Worm (Caenorhabditis elegans) whole organism, L4 larva: Measurements from ENCODE around the gene acbp-4.
A peak's percentile ranks its signal among the peaks of the same experiment; 100 is the strongest.

Experiments
- D1046.2 ChIP-seq: fragments of 200-800 bp; sonication (Bioruptor generic); IDR thresholded peaks from 2 replicates; pipeline ENCODE4 v1.3.6; 2022; ENCODE audit warnings: missing genetic modification characterization, missing compliant biosample characterization
- F26F4.8 ChIP-seq: fragments of 200-800 bp; sonication (Bioruptor generic); conservative IDR thresholded peaks from 2 replicates; pipeline ENCODE4 v1.3.6; 2022; ENCODE audit warnings: missing genetic modification characterization, missing compliant biosample characterization
- F49E8.2 ChIP-seq: sonication (generic microtip); optimal IDR thresholded peaks from 2 replicates; lab custom pipeline; 2016; ENCODE audit warnings: missing compliant biosample characterization, mild to moderate bottlenecking, missing genetic modification characterization, borderline replicate concordance
- R02D3.7 ChIP-seq: fragments of 150-350 bp; sonication (generic microtip); optimal IDR thresholded peaks from 3 replicates; lab custom pipeline; 2014; ENCODE audit warnings: missing biosample characterization, missing genetic modification characterization
- Y5F2A.4 ChIP-seq: fragments of 200-800 bp; sonication (Bioruptor generic); optimal IDR thresholded peaks from 2 replicates; lab custom pipeline; 2018; ENCODE audit warnings: mild to moderate bottlenecking, missing genetic modification characterization, missing compliant biosample characterization
- aha-1 ChIP-seq: fragments of 150-350 bp; peaks from one replicate; lab custom pipeline; 2014; ENCODE audit warnings: missing biosample characterization, missing genetic modification characterization
- ama-1 ChIP-seq: fragments of 150-350 bp; optimal IDR thresholded peaks from 2 replicates; lab custom pipeline; 2014; ENCODE audit warnings: inconsistent platforms, mixed read lengths
- ceh-20 ChIP-seq: fragments of 200-800 bp; sonication (Bioruptor generic); IDR thresholded peaks from 2 replicates; pipeline ENCODE4 v1.3.6; 2022; ENCODE audit warnings: missing genetic modification reagents, missing genetic modification characterization, missing compliant biosample characterization
- ceh-82 ChIP-seq: sonication (generic microtip); optimal IDR thresholded peaks from 2 replicates; lab custom pipeline; 2017; ENCODE audit warnings: missing biosample characterization, missing genetic modification characterization
- ces-1 ChIP-seq: fragments of 150-350 bp; sonication (generic microtip); optimal IDR thresholded peaks from 4 replicates; lab custom pipeline; 2014; ENCODE audit warnings: missing biosample characterization, missing genetic modification reagents, missing genetic modification characterization
- cey-2 ChIP-seq: sonication (generic microtip); optimal IDR thresholded peaks from 3 replicates; lab custom pipeline; 2017; ENCODE audit warnings: missing genetic modification characterization, mild to moderate bottlenecking, missing compliant biosample characterization, antibody characterized with exemption, borderline replicate concordance; ENCODE audit not compliant: insufficient read depth
- ctbp-1 ChIP-seq: fragments of 200-800 bp; sonication (Bioruptor generic); IDR thresholded peaks from 2 replicates; pipeline ENCODE4 v1.3.6; 2022; ENCODE audit warnings: missing genetic modification reagents, missing genetic modification characterization, missing compliant biosample characterization
- daf-12 ChIP-seq: fragments of 150-350 bp; optimal IDR thresholded peaks from 2 replicates; lab custom pipeline; 2014; ENCODE audit warnings: missing biosample characterization, missing genetic modification reagents, missing genetic modification characterization
- daf-16 ChIP-seq, 3 experiments: sonication (generic microtip); optimal IDR thresholded peaks; 2 replicates each; lab custom pipeline; 2016 to 2017; ENCODE audit warnings: missing genetic modification characterization in 3 of 3, missing genetic modification reagents in 3 of 3, mild to moderate bottlenecking in 2 of 3, missing compliant biosample characterization in 2 of 3, missing biosample characterization in 1 of 3, moderate library complexity in 1 of 3
- daf-19 ChIP-seq: fragments of 200-800 bp; sonication (Bioruptor generic); conservative IDR thresholded peaks from 2 replicates; pipeline ENCODE4 v1.3.6; 2022; ENCODE audit warnings: missing genetic modification characterization, missing compliant biosample characterization
- daf-8 ChIP-seq: fragments of 200-800 bp; sonication (Bioruptor generic); IDR thresholded peaks from 2 replicates; pipeline ENCODE4 v1.3.6; 2022; ENCODE audit warnings: missing genetic modification characterization, missing compliant biosample characterization
- dmd-6 ChIP-seq: fragments of 200-800 bp; sonication (Bioruptor generic); IDR thresholded peaks from 2 replicates; pipeline ENCODE4 v1.3.6; 2022; ENCODE audit warnings: missing genetic modification reagents, missing genetic modification characterization, missing compliant biosample characterization
- dmd-8 ChIP-seq: fragments of 200-800 bp; sonication (Bioruptor generic); IDR thresholded peaks from 2 replicates; pipeline ENCODE4 v1.3.6; 2022; ENCODE audit warnings: missing genetic modification characterization, missing compliant biosample characterization
- duxl-1 ChIP-seq: sonication (generic microtip); optimal IDR thresholded peaks from 2 replicates; lab custom pipeline; 2016; ENCODE audit warnings: mild to moderate bottlenecking, missing genetic modification characterization, moderate library complexity, missing compliant biosample characterization; ENCODE audit not compliant: poor library complexity
- egl-27 ChIP-seq: sonication (generic microtip); optimal IDR thresholded peaks from 3 replicates; lab custom pipeline; 2017; ENCODE audit warnings: missing biosample characterization, missing genetic modification reagents, missing genetic modification characterization
- egl-43 ChIP-seq: fragments of 200-800 bp; sonication (Bioruptor generic); IDR thresholded peaks from 2 replicates; pipeline ENCODE4 v1.3.6; 2022; ENCODE audit warnings: missing genetic modification reagents, missing genetic modification characterization, missing compliant biosample characterization
- fos-1 ChIP-seq: fragments of 150-350 bp; optimal IDR thresholded peaks from 2 replicates; lab custom pipeline; 2014; ENCODE audit warnings: missing biosample characterization, missing genetic modification characterization
- hif-1 ChIP-seq, 2 experiments: sonication (generic microtip); optimal IDR thresholded peaks; 2 replicates each; lab custom pipeline; 2016 to 2017; ENCODE audit warnings: missing compliant biosample characterization in 2 of 2, missing genetic modification characterization in 2 of 2, missing genetic modification reagents in 2 of 2, missing genotype in 2 of 2, mild to moderate bottlenecking in 1 of 2
- hlh-11 ChIP-seq: fragments of 200-800 bp; sonication (Bioruptor generic); optimal IDR thresholded peaks from 2 replicates; lab custom pipeline; 2018; ENCODE audit warnings: mild to moderate bottlenecking, missing genetic modification characterization, missing compliant biosample characterization
- hlh-30 ChIP-seq: sonication (generic microtip); optimal IDR thresholded peaks from 2 replicates; lab custom pipeline; 2017; ENCODE audit warnings: antibody characterized with exemption, mild to moderate bottlenecking, missing genetic modification characterization, missing compliant biosample characterization; ENCODE audit not compliant: insufficient read depth
- lin-1 ChIP-seq: fragments of 200-800 bp; sonication (Bioruptor generic); IDR thresholded peaks from 2 replicates; pipeline ENCODE4 v1.3.6; 2022; ENCODE audit warnings: missing genetic modification reagents, missing genetic modification characterization, missing compliant biosample characterization
- lin-38 ChIP-seq: fragments of 200-800 bp; sonication (Bioruptor generic); IDR thresholded peaks from 2 replicates; pipeline ENCODE4 v1.3.6; 2022; ENCODE audit warnings: missing genetic modification reagents, missing genetic modification characterization, missing compliant biosample characterization
- madf-5 ChIP-seq, 2 experiments: fragments of 200-800 bp; sonication (Bioruptor generic); IDR thresholded peaks; 2 replicates each; pipeline ENCODE4 v1.3.6; 2022; ENCODE audit warnings: missing compliant biosample characterization in 2 of 2, missing genetic modification characterization in 2 of 2
- mdl-1 ChIP-seq, 2 experiments: fragments of 150-350 bp in 1 of 2; sonication (generic microtip) in 1 of 2; optimal IDR thresholded peaks; 2 replicates each; lab custom pipeline; 2014 to 2017; ENCODE audit warnings: missing biosample characterization in 2 of 2, missing genetic modification characterization in 2 of 2
- mdt-29 ChIP-seq: fragments of 200-800 bp; sonication (Bioruptor generic); IDR thresholded peaks from 2 replicates; pipeline ENCODE4 v1.3.6; 2022; ENCODE audit warnings: missing genetic modification reagents, missing genetic modification characterization, missing compliant biosample characterization
- mes-2 ChIP-seq: sonication (generic microtip); optimal IDR thresholded peaks from 2 replicates; lab custom pipeline; 2016; ENCODE audit warnings: missing genotype, mild to moderate bottlenecking, missing genetic modification characterization, missing compliant biosample characterization; ENCODE audit not compliant: poor library complexity, severe bottlenecking
- mxl-3 ChIP-seq: fragments of 200-800 bp; sonication (Bioruptor generic); optimal IDR thresholded peaks from 2 replicates; lab custom pipeline; 2018; ENCODE audit warnings: mild to moderate bottlenecking, missing genetic modification characterization, missing compliant biosample characterization
- nhr-102 ChIP-seq: sonication (generic microtip); optimal IDR thresholded peaks from 2 replicates; lab custom pipeline; 2016; ENCODE audit warnings: mild to moderate bottlenecking, missing genetic modification characterization, moderate library complexity, missing compliant biosample characterization
- nhr-11 ChIP-seq: fragments of 150-350 bp; optimal IDR thresholded peaks from 2 replicates; lab custom pipeline; 2014; ENCODE audit warnings: missing biosample characterization, missing genetic modification characterization
- nhr-111 ChIP-seq: fragments of 200-800 bp; sonication (Bioruptor generic); optimal IDR thresholded peaks from 2 replicates; lab custom pipeline; 2018; ENCODE audit warnings: mild to moderate bottlenecking, missing genetic modification characterization, missing compliant biosample characterization
- nhr-25 ChIP-seq: sonication (generic microtip); optimal IDR thresholded peaks from 2 replicates; lab custom pipeline; 2017; ENCODE audit warnings: missing genetic modification characterization, mild to moderate bottlenecking, missing compliant biosample characterization, antibody characterized with exemption, moderate library complexity, borderline replicate concordance; ENCODE audit not compliant: insufficient read depth
- nhr-28 ChIP-seq: fragments of 150-350 bp; optimal IDR thresholded peaks from 2 replicates; lab custom pipeline; 2014; ENCODE audit warnings: missing biosample characterization, missing genetic modification characterization
- nhr-42 ChIP-seq: fragments of 200-800 bp; sonication (Bioruptor generic); IDR thresholded peaks from 2 replicates; pipeline ENCODE4 v1.3.6; 2022; ENCODE audit warnings: missing genetic modification characterization, missing compliant biosample characterization
- nhr-48 ChIP-seq: sonication (generic microtip); optimal IDR thresholded peaks from 2 replicates; lab custom pipeline; 2016; ENCODE audit warnings: mild to moderate bottlenecking, missing genetic modification characterization, missing compliant biosample characterization
- nhr-76 ChIP-seq: fragments of 150-350 bp; optimal IDR thresholded peaks from 2 replicates; lab custom pipeline; 2014; ENCODE audit warnings: missing biosample characterization, missing genetic modification characterization
- nhr-77 ChIP-seq: fragments of 150-350 bp; optimal IDR thresholded peaks from 2 replicates; lab custom pipeline; 2014; ENCODE audit warnings: missing biosample characterization, missing genetic modification characterization
- pqm-1 ChIP-seq: sonication (generic microtip); optimal IDR thresholded peaks from 2 replicates; lab custom pipeline; 2017; ENCODE audit warnings: missing biosample characterization, missing genetic modification characterization
- rbr-2 ChIP-seq: sonication (generic microtip); optimal IDR thresholded peaks from 2 replicates; lab custom pipeline; 2016; ENCODE audit warnings: missing genotype, missing genetic modification characterization, missing compliant biosample characterization
- snpc-4 ChIP-seq: fragments of 150-350 bp; optimal IDR thresholded peaks from 2 replicates; lab custom pipeline; 2014; ENCODE audit warnings: missing biosample characterization, missing genetic modification characterization
- tra-1 ChIP-seq: fragments of 200-800 bp; sonication (Bioruptor generic); IDR thresholded peaks from 2 replicates; pipeline ENCODE4 v1.3.6; 2022; ENCODE audit warnings: missing genetic modification reagents, missing genetic modification characterization, missing compliant biosample characterization
- unc-39 ChIP-seq: sonication (generic microtip); optimal IDR thresholded peaks from 2 replicates; lab custom pipeline; 2017; ENCODE audit warnings: missing biosample characterization, missing genetic modification characterization
- unc-62 ChIP-seq, 3 experiments: fragments of 150-350 bp in 1 of 3; sonication (generic microtip); optimal IDR thresholded peaks in 2 of 3; peaks in 1 of 3; 1 replicate in 1 of 3; 2 replicates in 2 of 3; lab custom pipeline; 2014 to 2017; ENCODE audit warnings: missing biosample characterization in 3 of 3, missing genetic modification characterization in 3 of 3, missing genetic modification reagents in 3 of 3, missing genotype in 1 of 3
- zfp-3 ChIP-seq: fragments of 200-800 bp; sonication (Bioruptor generic); conservative IDR thresholded peaks from 2 replicates; pipeline ENCODE4 v1.3.6; 2022; ENCODE audit warnings: missing genetic modification reagents, missing genetic modification characterization, missing compliant biosample characterization
- zip-2 ChIP-seq: fragments of 150-350 bp; optimal IDR thresholded peaks from 2 replicates; lab custom pipeline; 2014; ENCODE audit warnings: missing biosample characterization, missing genetic modification characterization

acbp-4 gene

DNA sequence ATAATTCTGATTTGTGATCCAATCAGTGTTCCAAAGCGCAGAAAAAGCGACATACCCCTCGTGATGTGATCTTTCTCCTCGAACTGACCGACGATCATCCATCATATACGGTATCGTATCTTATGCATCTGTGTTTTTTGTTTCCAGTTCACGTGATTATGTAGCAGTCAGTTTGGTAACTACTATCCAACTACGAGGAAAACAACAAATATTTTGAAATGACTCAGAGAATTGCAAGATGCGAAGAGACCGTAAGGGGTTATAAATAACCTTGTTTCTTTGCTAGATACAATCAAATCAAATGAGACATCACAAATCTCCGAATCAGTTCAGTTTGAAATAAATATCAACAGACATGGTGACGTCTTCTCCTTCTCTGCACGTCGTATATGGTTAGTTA is 8.7 kb downstream of the acbp-4 start (continued):
- TF ChIP-seq nhr-42 (GFP tag; lab: Robert Waterston, UW) (no peak), ceh-20 (GFP tag; lab: Robert Waterston, UW) (no peak), daf-12 (tag; lab: Kevin White, UChicago) (no peak), unc-39 (no peak), ctbp-1 (GFP tag; lab: Robert Waterston, UW) (no peak), unc-62 (GFP tag; optimal IDR thresholded peaks at IDR 0.05 in 1 of 2; lab: Kevin White, UChicago) (peak in 1 of 2 experiments; percentile 97), unc-62 (tag; optimal IDR thresholded peaks at IDR 0.05; lab: Kevin White, UChicago) (no peak), rbr-2 (tag; lab: Kevin White, UChicago) (no peak), nhr-28 (tag; lab: Kevin White, UChicago) (peak; percentile 84), lin-38 (GFP tag; lab: Robert Waterston, UW) (no peak), nhr-102 (tag; lab: Kevin White, UChicago) (no peak), Y5F2A.4 (no peak), pqm-1 (no peak), madf-5 (GFP tag; IDR thresholded peaks at IDR 0.05; lab: Robert Waterston, UW) (no peak), nhr-25 (tag; lab: Kevin White, UChicago) (no peak), daf-8 (GFP tag; lab: Robert Waterston, UW) (no peak), mes-2 (no peak), mdt-29 (GFP tag; lab: Robert Waterston, UW) (no peak), R02D3.7 (tag; lab: Kevin White, UChicago) (no peak), egl-43 (GFP tag; lab: Robert Waterston, UW) (no peak), cey-2 (tag; lab: Kevin White, UChicago) (no peak), mdl-1 (tag; optimal IDR thresholded peaks at IDR 0.05; lab: Kevin White, UChicago) (peak in 1 of 2 experiments; percentile 72), nhr-11 (no peak), D1046.2 (GFP tag; lab: Robert Waterston, UW) (no peak), F49E8.2 (tag; lab: Kevin White, UChicago) (no peak), nhr-77 (tag; lab: Kevin White, UChicago) (no peak), daf-16 (GFP tag; optimal IDR thresholded peaks at IDR 0.05; lab: Kevin White, UChicago) (no peak), daf-16 (tag; optimal IDR thresholded peaks at IDR 0.05; lab: Kevin White, UChicago) (no peak), hlh-30 (tag; lab: Kevin White, UChicago) (peak; percentile 79), nhr-48 (tag; lab: Kevin White, UChicago) (peak; percentile 52), hif-1 (tag; optimal IDR thresholded peaks at IDR 0.05; lab: Kevin White, UChicago) (no peak), F26F4.8 (GFP tag; lab: Robert Waterston, UW) (no peak), zip-2 (tag; lab: Kevin White, UChicago) (no peak), ama-1 (lab: Kevin White, UChicago) (no peak), hlh-11 (tag; lab: Kevin White, UChicago) (peak; percentile 63), ceh-82 (no peak), nhr-111 (GFP tag; lab: Kevin White, UChicago) (no peak), nhr-76 (no peak), duxl-1 (no peak), dmd-6 (GFP tag; lab: Robert Waterston, UW) (peak; percentile 40; the same call in 1 of the 2 replicates), daf-19 (GFP tag; lab: Robert Waterston, UW) (no peak), fos-1 (tag; lab: Kevin White, UChicago) (no peak)

DNA sequence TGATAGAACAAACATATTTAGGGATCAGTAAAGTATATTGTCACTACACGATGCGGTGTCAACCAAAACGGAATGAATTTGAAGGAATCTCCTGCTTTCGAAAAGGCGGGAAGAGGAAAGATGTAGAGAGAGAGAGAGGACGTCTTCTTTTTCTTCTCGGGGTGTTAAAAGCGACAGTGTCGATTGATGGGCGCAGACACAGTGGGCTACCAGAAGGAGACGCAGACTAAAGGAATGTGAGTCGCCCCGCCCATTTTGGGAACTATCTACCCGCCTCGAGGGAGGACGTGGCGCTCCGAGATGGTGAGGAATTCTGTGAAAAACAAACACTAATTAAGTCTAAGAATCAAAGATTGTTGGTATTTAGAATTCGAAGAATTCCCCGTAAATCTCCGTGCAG is 9.4 kb downstream of the acbp-4 start, which contains the start of the genes B0361.14 and B0361.9:
B0361.14 (minus strand) TSS at position 66 of the 400 bp plus-strand sequence.
B0361.9 (minus strand) TSS at position 166 of the 400 bp plus-strand sequence.
- no peak for TF ChIP-seq dmd-8 (GFP tag; lab: Robert Waterston, UW)
- no peak for TF ChIP-seq snpc-4 (tag; lab: Kevin White, UChicago)
- peak; percentile 27 for TF ChIP-seq mes-2
- TF ChIP-seq daf-16 (GFP tag; optimal IDR thresholded peaks at IDR 0.05; lab: Kevin White, UChicago): no peak
- no peak for TF ChIP-seq daf-16 (tag; optimal IDR thresholded peaks at IDR 0.05; lab: Kevin White, UChicago)
- TF ChIP-seq fos-1 (tag; lab: Kevin White, UChicago): no peak
- no peak for TF ChIP-seq nhr-11
- no peak for TF ChIP-seq ces-1 (GFP tag; lab: Kevin White, UChicago)
- TF ChIP-seq nhr-25 (tag; lab: Kevin White, UChicago): peak; percentile 80
- no peak for TF ChIP-seq duxl-1
- peak; percentile 71 for TF ChIP-seq aha-1 (tag; lab: Kevin White, UChicago)
- no peak for TF ChIP-seq nhr-111 (GFP tag; lab: Kevin White, UChicago)
- TF ChIP-seq zfp-3 (GFP tag; lab: Robert Waterston, UW): no peak
- TF ChIP-seq zip-2 (tag; lab: Kevin White, UChicago): no peak
- TF ChIP-seq mdl-1 (tag; optimal IDR thresholded peaks at IDR 0.05; lab: Kevin White, UChicago): peak in 1 of 2 experiments; percentile 14
- TF ChIP-seq egl-27 (tag; lab: Kevin White, UChicago): no peak
- no peak for TF ChIP-seq tra-1 (GFP tag; lab: Robert Waterston, UW)
- peak; percentile 11 for TF ChIP-seq mxl-3 (GFP tag; lab: Kevin White, UChicago)
- TF ChIP-seq lin-1 (GFP tag; lab: Robert Waterston, UW): no peak
